Fruit fly (Drosophila melanogaster): ENCODE data around the gene rsh.
A peak's percentile ranks its signal among the peaks of the same experiment; 100 is the strongest.

rsh gene

dm6 chrX:13108144-13108824 lies 119.9 kb downstream of the rsh start, which contains the start of gene Fer3HCH (continued):
- TF ChIP-seq stwl (tag; optimal IDR thresholded peaks at IDR 0.05) = no peak
- TF ChIP-seq unpg (GFP tag; optimal IDR thresholded peaks at IDR 0.05) = peak; percentile 21
- no peak for TF ChIP-seq dpn (GFP tag; optimal IDR thresholded peaks at IDR 0.05)
- TF ChIP-seq CG15601 (tag; optimal IDR thresholded peaks at IDR 0.05) = peak; percentile 20
- peak; percentile 25; the same call in 1 of the 2 replicates for TF ChIP-seq Xrp1 (GFP tag; IDR thresholded peaks at IDR 0.05)
- no peak for TF ChIP-seq Hey (tag; optimal IDR thresholded peaks at IDR 0.05)
- TF ChIP-seq CG4282 (GFP tag; optimal IDR thresholded peaks at IDR 0.05) = no peak
- peak; percentile 5 for TF ChIP-seq CG33557 (GFP tag; optimal IDR thresholded peaks at IDR 0.05)
- TF ChIP-seq CG18599 (GFP tag; optimal IDR thresholded peaks at IDR 0.05) = peak; percentile 19
- peak; percentile 15 for TF ChIP-seq Hmr (GFP tag; optimal IDR thresholded peaks at IDR 0.05)
- TF ChIP-seq CG18262 (tag; optimal IDR thresholded peaks at IDR 0.05) = peak; percentile 4
- TF ChIP-seq ro (GFP tag; IDR thresholded peaks at IDR 0.05) = no peak
- no peak for TF ChIP-seq slou (GFP tag; optimal IDR thresholded peaks at IDR 0.05)
- TF ChIP-seq eve (GFP tag; optimal IDR thresholded peaks at IDR 0.05) = no peak
- no peak for TF ChIP-seq CG16813 (GFP tag; IDR thresholded peaks at IDR 0.05; ENCODE audit: partially characterized antibody)
- TF ChIP-seq CG17568 (GFP tag; optimal IDR thresholded peaks at IDR 0.05) = peak; percentile 25
- TF ChIP-seq CG18476 (GFP tag; optimal IDR thresholded peaks at IDR 0.05) = no peak
- TF ChIP-seq CG3838 (GFP tag; optimal IDR thresholded peaks at IDR 0.05) = no peak
- no peak for TF ChIP-seq CG7786 (GFP tag; optimal IDR thresholded peaks at IDR 0.05)
- TF ChIP-seq Ptx1 (GFP tag; IDR thresholded peaks at IDR 0.05) = peak; percentile 12; the same call in 1 of the 2 replicates
- TF ChIP-seq CG17359 (tag; optimal IDR thresholded peaks at IDR 0.05) = peak; percentile 23
- TF ChIP-seq zf30C (GFP tag; optimal IDR thresholded peaks at IDR 0.05) = no peak
- TF ChIP-seq CG7839 (tag; optimal IDR thresholded peaks at IDR 0.05) = peak; percentile 24
- TF ChIP-seq hkb (optimal IDR thresholded peaks at IDR 0.05) = no peak
- 0 out of 2 replicates have a peak, but pooled peaks have one; percentile 10 for TF ChIP-seq hkb (GFP tag; IDR thresholded peaks at IDR 0.05)
- TF ChIP-seq Eip74EF (GFP tag; optimal IDR thresholded peaks at IDR 0.05) = no peak
- TF ChIP-seq gsb-n (tag; optimal IDR thresholded peaks at IDR 0.05) = no peak
- TF ChIP-seq CG4707 (GFP tag; optimal IDR thresholded peaks at IDR 0.05) = peak; percentile 20
- no peak for TF ChIP-seq row (GFP tag; IDR thresholded peaks at IDR 0.05)
- no peak for TF ChIP-seq B-H2 (GFP tag; optimal IDR thresholded peaks at IDR 0.05)
- peak; percentile 50 for TF ChIP-seq CG15696 (tag; optimal IDR thresholded peaks at IDR 0.05)
- TF ChIP-seq Jarid2 (GFP tag; optimal IDR thresholded peaks at IDR 0.05) = no peak
- peak; percentile 3 for TF ChIP-seq CG7987 (GFP tag; optimal IDR thresholded peaks at IDR 0.05)
- no peak for TF ChIP-seq HLHmδ (GFP tag; optimal IDR thresholded peaks at IDR 0.05)
- no peak for TF ChIP-seq tna (GFP tag; IDR thresholded peaks at IDR 0.05; ENCODE audit: partially characterized antibody)
- peak; percentile 7 for TF ChIP-seq nerfin-1 (tag; optimal IDR thresholded peaks at IDR 0.05)
- peak; percentile 82 for TF ChIP-seq D19A (tag; optimal IDR thresholded peaks at IDR 0.05)
- peak; percentile 2 for TF ChIP-seq Vsx1 (GFP tag; optimal IDR thresholded peaks at IDR 0.05)
- TF ChIP-seq CG8944 (GFP tag; optimal IDR thresholded peaks at IDR 0.05) = no peak
- TF ChIP-seq CG12104 (GFP tag; optimal IDR thresholded peaks at IDR 0.05) = peak; percentile 12
